Worm (Caenorhabditis elegans): ENCODE results near the gene F58B4.3.

- TF ChIP-seq F23B12.7 (tag; optimal IDR thresholded peaks at IDR 0.05; ENCODE audit: insufficient read depth) (no peak), zim-3 (tag; optimal IDR thresholded peaks at IDR 0.05) (no peak), mcd-1 (GFP tag; IDR thresholded peaks at IDR 0.05) (0 out of 2 replicates have a peak, but pooled peaks have one; percentile 10), F37B4.10 (GFP tag; IDR thresholded peaks at IDR 0.05) (no peak), zfh-2 (GFP tag; conservative IDR thresholded peaks at IDR 0.05) (no peak), rpc-1 (optimal IDR thresholded peaks at IDR 0.05) (no peak), rpc-1 (tag; optimal IDR thresholded peaks at IDR 0.05) (no peak), F57A8.1 (GFP tag; optimal IDR thresholded peaks at IDR 0.05) (no peak), B0019.2 (GFP tag; conservative IDR thresholded peaks at IDR 0.05) (no peak), ama-1 (optimal IDR thresholded peaks at IDR 0.05) (peak; percentile 79), ama-1 (GFP tag; optimal IDR thresholded peaks at IDR 0.05) (peak in 1 of 2 experiments; percentile 33), lag-1 (GFP tag; IDR thresholded peaks at IDR 0.05) (no peak), atf-7 (tag; optimal IDR thresholded peaks at IDR 0.05) (no peak), egrh-3 (GFP tag; IDR thresholded peaks at IDR 0.05) (no peak)
These were observed 24.0 kb downstream of the F58B4.3 start for ce11 chrV:10953471-10954155.

All from whole organism, young adult.